Fruit fly (Drosophila melanogaster) whole organism, embryonic: ENCODE data around the gene CG34301.

Experiments used
- Asciz ChIP-seq: fragments of 200-800 bp; sonication (Bioruptor generic); optimal IDR thresholded peaks from 2 replicates; lab custom pipeline; 2017; ENCODE audit warnings: missing biosample characterization, mild to moderate bottlenecking, missing genetic modification characterization, missing genetic modification reagents
- BtbVII ChIP-seq: fragments of 200-800 bp; sonication (Bioruptor generic); optimal IDR thresholded peaks from 3 replicates; lab custom pipeline; 2017; ENCODE audit warnings: missing biosample characterization, mild to moderate bottlenecking, missing genetic modification characterization
- CG10147 ChIP-seq: fragments of 200-800 bp; sonication (Bioruptor generic); optimal IDR thresholded peaks from 2 replicates; lab custom pipeline; 2019; ENCODE audit warnings: missing biosample characterization, mild to moderate bottlenecking, missing genetic modification characterization, moderate library complexity
- CG10959 ChIP-seq: fragments of 200-800 bp; sonication (Bioruptor generic); IDR thresholded peaks from 2 replicates; pipeline ENCODE4 v1.3.6; 2022; ENCODE audit warnings: missing biosample characterization, missing genetic modification characterization
- CG11504 ChIP-seq: fragments of 200-800 bp; sonication (Bioruptor generic); optimal IDR thresholded peaks from 3 replicates; lab custom pipeline; 2019; ENCODE audit warnings: missing biosample characterization, mild to moderate bottlenecking, missing genetic modification characterization, moderate library complexity
- CG11695 ChIP-seq: fragments of 200-800 bp; sonication (Bioruptor generic); IDR thresholded peaks from 3 replicates; pipeline ENCODE4 v1.3.6; 2022; ENCODE audit warnings: missing biosample characterization, missing genetic modification characterization
- CG11723 ChIP-seq: fragments of 200-800 bp; sonication (Bioruptor generic); optimal IDR thresholded peaks from 2 replicates; lab custom pipeline; 2017; ENCODE audit warnings: missing biosample characterization, mild to moderate bottlenecking, missing genetic modification characterization
- CG12104 ChIP-seq: fragments of 200-800 bp; sonication (Bioruptor generic); optimal IDR thresholded peaks from 3 replicates; lab custom pipeline; 2016; ENCODE audit warnings: missing biosample characterization, missing genetic modification characterization
- CG12219 ChIP-seq: fragments of 200-800 bp; sonication (Bioruptor generic); optimal IDR thresholded peaks from 3 replicates; lab custom pipeline; 2018; ENCODE audit warnings: missing biosample characterization, mild to moderate bottlenecking, missing genetic modification characterization
- CG13123 ChIP-seq: fragments of 200-800 bp; sonication (Bioruptor generic); optimal IDR thresholded peaks from 2 replicates; lab custom pipeline; 2016; ENCODE audit warnings: missing biosample characterization, missing genetic modification characterization
- CG15696 ChIP-seq: fragments of 200-800 bp; sonication (Bioruptor generic); optimal IDR thresholded peaks from 2 replicates; lab custom pipeline; 2019; ENCODE audit warnings: missing biosample characterization, mild to moderate bottlenecking, missing genetic modification characterization, moderate library complexity
- CG1647 ChIP-seq: fragments of 200-800 bp; sonication (Bioruptor generic); optimal IDR thresholded peaks from 3 replicates; lab custom pipeline; 2016; ENCODE audit warnings: missing biosample characterization, missing genetic modification characterization
- CG17186 ChIP-seq: fragments of 200-800 bp; sonication (Bioruptor generic); optimal IDR thresholded peaks from 3 replicates; lab custom pipeline; 2017; ENCODE audit warnings: missing biosample characterization, missing genetic modification reagents, missing genetic modification characterization
- CG2712 ChIP-seq: fragments of 200-800 bp; optimal IDR thresholded peaks from 3 replicates; lab custom pipeline; 2019; ENCODE audit warnings: missing biosample characterization, mild to moderate bottlenecking, missing genetic modification characterization, moderate library complexity
- CG32772 ChIP-seq: fragments of 200-800 bp; sonication (Bioruptor generic); IDR thresholded peaks from 2 replicates; pipeline ENCODE4 v1.3.6; 2022; ENCODE audit warnings: missing biosample characterization, missing genetic modification characterization
- CG3281 ChIP-seq: fragments of 200-800 bp; sonication (Bioruptor generic); optimal IDR thresholded peaks from 3 replicates; lab custom pipeline; 2017; ENCODE audit warnings: missing biosample characterization, mild to moderate bottlenecking, missing genetic modification characterization
- CG3407 ChIP-seq: fragments of 200-800 bp; sonication (Bioruptor generic); optimal IDR thresholded peaks from 2 replicates; lab custom pipeline; 2018; ENCODE audit warnings: missing biosample characterization, mild to moderate bottlenecking, missing genetic modification characterization
- CG34224 ChIP-seq: fragments of 200-800 bp; sonication (Bioruptor generic); IDR thresholded peaks from 3 replicates; pipeline ENCODE4 v1.3.6; 2022; ENCODE audit warnings: missing biosample characterization, missing genetic modification characterization; ENCODE audit not compliant: partially characterized antibody
- CG43689 ChIP-seq: fragments of 200-800 bp; sonication (Bioruptor generic); IDR thresholded peaks from 2 replicates; pipeline ENCODE4 v1.3.6; 2022; ENCODE audit warnings: missing biosample characterization, missing genetic modification characterization
- CG4424 ChIP-seq: fragments of 200-800 bp; sonication (Bioruptor generic); optimal IDR thresholded peaks from 3 replicates; lab custom pipeline; 2016; ENCODE audit warnings: missing biosample characterization, missing genetic modification characterization
- CG5245 ChIP-seq: fragments of 200-800 bp; sonication (Bioruptor generic); optimal IDR thresholded peaks from 3 replicates; lab custom pipeline; 2016; ENCODE audit warnings: missing biosample characterization, missing genetic modification characterization
- CG7372 ChIP-seq: fragments of 200-800 bp; sonication (Bioruptor generic); IDR thresholded peaks from 2 replicates; pipeline ENCODE4 v1.3.6; 2022; ENCODE audit warnings: missing biosample characterization, missing genetic modification characterization
- CG8944 ChIP-seq: fragments of 200-800 bp; sonication (Bioruptor generic); optimal IDR thresholded peaks from 3 replicates; lab custom pipeline; 2016; ENCODE audit warnings: missing biosample characterization, missing genetic modification characterization
- Deaf1 ChIP-seq: fragments of 200-800 bp; optimal IDR thresholded peaks from 3 replicates; lab custom pipeline; 2019; ENCODE audit warnings: missing biosample characterization, mild to moderate bottlenecking, missing genetic modification characterization, moderate library complexity
- E2f1 ChIP-seq: fragments of 200-800 bp; sonication (Bioruptor generic); IDR thresholded peaks from 2 replicates; pipeline ENCODE4 v1.3.6; 2022; ENCODE audit warnings: missing biosample characterization, missing genetic modification characterization
- Ets65A ChIP-seq: fragments of 200-800 bp; sonication (Bioruptor generic); peaks from one replicate; lab custom pipeline; 2016; ENCODE audit warnings: missing biosample characterization, missing genetic modification characterization
- Ets97D ChIP-seq: fragments of 200-800 bp; sonication (Bioruptor generic); optimal IDR thresholded peaks from 3 replicates; lab custom pipeline; 2016; ENCODE audit warnings: missing biosample characterization, missing genetic modification characterization
- Fer2 ChIP-seq: fragments of 200-800 bp; sonication (Bioruptor generic); optimal IDR thresholded peaks from 2 replicates; lab custom pipeline; 2018; ENCODE audit warnings: missing biosample characterization, mild to moderate bottlenecking, missing genetic modification characterization, moderate library complexity
- Gug ChIP-seq: fragments of 200-800 bp; sonication (Bioruptor generic); IDR thresholded peaks from 4 replicates; pipeline ENCODE4 v1.3.6; 2022; ENCODE audit warnings: missing biosample characterization, missing genetic modification characterization
- Neu2 ChIP-seq: fragments of 200-800 bp; sonication (Bioruptor generic); optimal IDR thresholded peaks from 3 replicates; lab custom pipeline; 2016; ENCODE audit warnings: missing biosample characterization, missing genetic modification characterization, borderline replicate concordance
- Optix ChIP-seq: fragments of 200-800 bp; sonication (Bioruptor generic); IDR thresholded peaks from 3 replicates; pipeline ENCODE4 v1.3.6; 2022; ENCODE audit warnings: missing biosample characterization, missing genetic modification characterization
- Sox102F ChIP-seq: fragments of 200-800 bp; sonication (Bioruptor generic); optimal IDR thresholded peaks from 2 replicates; lab custom pipeline; 2018; ENCODE audit warnings: missing biosample characterization, mild to moderate bottlenecking, missing genetic modification characterization, moderate library complexity
- Spps ChIP-seq: fragments of 200-800 bp; sonication (Bioruptor generic); optimal IDR thresholded peaks from 2 replicates; lab custom pipeline; 2018; ENCODE audit warnings: missing biosample characterization, mild to moderate bottlenecking, missing genetic modification characterization
- Stat92E ChIP-seq, 3 experiments: fragments of >200 bp in 2 of 3; fragments of 200-800 bp in 1 of 3; sonication (Bioruptor generic) in 1 of 3; optimal IDR thresholded peaks; 2 replicates each; lab custom pipeline; 2017 to 2019; ENCODE audit warnings: missing biosample characterization in 3 of 3, missing genetic modification characterization in 3 of 3, mild to moderate bottlenecking in 1 of 3, moderate library complexity in 1 of 3
- ara ChIP-seq: fragments of 200-800 bp; sonication (Bioruptor generic); IDR thresholded peaks from 2 replicates; pipeline ENCODE4 v1.3.6; 2022; ENCODE audit warnings: missing biosample characterization, missing genetic modification characterization
- bowl ChIP-seq: fragments of 200-800 bp; sonication (Bioruptor generic); IDR thresholded peaks from 2 replicates; pipeline ENCODE4 v1.3.6; 2022; ENCODE audit warnings: missing biosample characterization, missing genetic modification characterization
- br ChIP-seq: fragments of >200 bp; optimal IDR thresholded peaks from 2 replicates; lab custom pipeline; 2017
- eve ChIP-seq, 2 experiments: fragments of >200 bp; optimal IDR thresholded peaks; 2 replicates each; lab custom pipeline; 2017; ENCODE audit warnings: missing biosample characterization in 2 of 2, missing genetic modification characterization in 2 of 2
- eyg ChIP-seq: fragments of 200-800 bp; sonication (Bioruptor generic); optimal IDR thresholded peaks from 3 replicates; lab custom pipeline; 2016; ENCODE audit warnings: missing biosample characterization, missing genetic modification characterization
- hth ChIP-seq: fragments of >200 bp; optimal IDR thresholded peaks from 2 replicates; lab custom pipeline; 2017; ENCODE audit warnings: inconsistent platforms
- jigr1 ChIP-seq: fragments of 200-800 bp; sonication (Bioruptor generic); IDR thresholded peaks from 3 replicates; pipeline ENCODE4 v1.3.6; 2022; ENCODE audit warnings: missing biosample characterization, missing genetic modification characterization
- klu ChIP-seq: fragments of 200-800 bp; sonication (Bioruptor generic); IDR thresholded peaks from 2 replicates; pipeline ENCODE4 v1.3.6; 2022; ENCODE audit warnings: missing biosample characterization, missing genetic modification characterization
- kni ChIP-seq: fragments of 200-800 bp; sonication (Bioruptor generic); optimal IDR thresholded peaks from 3 replicates; lab custom pipeline; 2017; ENCODE audit warnings: mild to moderate bottlenecking, missing biosample characterization, missing genetic modification reagents, missing genetic modification characterization
- lab ChIP-seq: fragments of 200-800 bp; sonication (Bioruptor generic); optimal IDR thresholded peaks from 3 replicates; lab custom pipeline; 2017; ENCODE audit warnings: missing biosample characterization, missing genetic modification characterization, mild to moderate bottlenecking, moderate library complexity, missing genetic modification reagents
- pho ChIP-seq: fragments of 200-800 bp; sonication (Bioruptor generic); optimal IDR thresholded peaks from 2 replicates; lab custom pipeline; 2016; ENCODE audit warnings: missing biosample characterization, missing genetic modification characterization
- tio ChIP-seq: fragments of 200-800 bp; sonication (Bioruptor generic); optimal IDR thresholded peaks from 2 replicates; lab custom pipeline; 2017; ENCODE audit warnings: missing biosample characterization, missing genetic modification characterization, inconsistent platforms
- trh ChIP-seq: fragments of 200-800 bp; sonication (Bioruptor generic); optimal IDR thresholded peaks from 2 replicates; lab custom pipeline; 2016; ENCODE audit warnings: missing biosample characterization, missing genetic modification characterization
- tx ChIP-seq: fragments of 200-800 bp; sonication (Bioruptor generic); optimal IDR thresholded peaks from 2 replicates; lab custom pipeline; 2016; ENCODE audit warnings: missing biosample characterization, missing genetic modification characterization
- vfl ChIP-seq: fragments of 200-800 bp; sonication (Bioruptor generic); optimal IDR thresholded peaks from 2 replicates; lab custom pipeline; 2016; ENCODE audit warnings: missing biosample characterization, missing genetic modification characterization

CG34301 gene

dm6 chr3R:8810397-8811184 lies 37.4 kb downstream of the CG34301 start (continued):
- peak; percentile 39 for TF ChIP-seq trh
- peak; percentile 3 for TF ChIP-seq Deaf1 (tag; lab: Kevin White, UChicago)
- no peak for TF ChIP-seq CG43689
- no peak for TF ChIP-seq hth (lab: Kevin White, UChicago)
- peak; percentile 90 for TF ChIP-seq CG12219 (GFP tag; lab: Kevin White, UChicago)
- TF ChIP-seq Ets65A (GFP tag; lab: Kevin White, UChicago) = peak; percentile 74
- no peak for TF ChIP-seq CG34224 (GFP tag; lab: Robert Waterston, UW)
- no peak for TF ChIP-seq Stat92E (GFP tag; optimal IDR thresholded peaks at IDR 0.05; lab: Kevin White, UChicago)
- peak; percentile 89 for TF ChIP-seq CG13123 (GFP tag; lab: Kevin White, UChicago)
- TF ChIP-seq CG10959 (GFP tag; lab: Robert Waterston, UW) = peak; percentile 79
- peak; percentile 89 for TF ChIP-seq CG12104
- peak; percentile 44 for TF ChIP-seq tx
- peak; percentile 49; the same call in 1 of the 2 replicates for TF ChIP-seq E2f1
- TF ChIP-seq ara (GFP tag; lab: Robert Waterston, UW) = peak; percentile 87
- peak; percentile 33 for TF ChIP-seq Spps (tag; lab: Kevin White, UChicago)
- peak; percentile 73 for TF ChIP-seq CG1647 (GFP tag; lab: Kevin White, UChicago)
- peak; percentile 90 for TF ChIP-seq BtbVII
- TF ChIP-seq pho (GFP tag; lab: Kevin White, UChicago) = peak; percentile 73
- TF ChIP-seq Gug = peak; percentile 18; the same call in 1 of the 4 replicates
- peak; percentile 61 for TF ChIP-seq eyg
- peak; percentile 70 for TF ChIP-seq CG3281 (GFP tag; lab: Kevin White, UChicago)
- peak; percentile 99 for TF ChIP-seq kni (GFP tag; lab: Kevin White, UChicago)
- peak; percentile 32 for TF ChIP-seq CG2712
- TF ChIP-seq jigr1 (GFP tag; lab: Robert Waterston, UW) = 0 out of 3 replicates have a peak, but pooled peaks have one; percentile 18
- peak; percentile 76 for TF ChIP-seq Fer2 (tag; lab: Kevin White, UChicago)
- peak; percentile 26; the same call in 1 of the 3 replicates for TF ChIP-seq CG11695
- TF ChIP-seq Ets97D = peak; percentile 22
- TF ChIP-seq Optix (GFP tag; lab: Robert Waterston, UW) = peak; percentile 8; the same call in 1 of the 3 replicates
- TF ChIP-seq CG4424 (GFP tag; lab: Kevin White, UChicago) = peak; percentile 44
- peak; percentile 64 for TF ChIP-seq tio (GFP tag; lab: Kevin White, UChicago)
- TF ChIP-seq CG17186 (GFP tag; lab: Kevin White, UChicago) = peak; percentile 67
- TF ChIP-seq eve (GFP tag; optimal IDR thresholded peaks at IDR 0.05; lab: Kevin White, UChicago) = no peak
- peak; percentile 93 for TF ChIP-seq CG3407 (GFP tag; lab: Kevin White, UChicago)
- TF ChIP-seq bowl (GFP tag; lab: Robert Waterston, UW) = peak; percentile 67
- peak; percentile 55 for TF ChIP-seq CG8944 (GFP tag; lab: Kevin White, UChicago)
- peak; percentile 60 for TF ChIP-seq CG32772 (GFP tag; lab: Robert Waterston, UW)
- peak; percentile 31; the same call in 1 of the 2 replicates for TF ChIP-seq klu (GFP tag; lab: Robert Waterston, UW)
- TF ChIP-seq CG7372 (GFP tag; lab: Robert Waterston, UW) = peak; percentile 52
- peak; percentile 0 for TF ChIP-seq CG10147 (GFP tag; lab: Kevin White, UChicago)
- peak; percentile 95 for TF ChIP-seq lab (GFP tag; lab: Kevin White, UChicago)
- TF ChIP-seq CG11723 (GFP tag; lab: Kevin White, UChicago) = peak; percentile 88
- TF ChIP-seq CG5245 = peak; percentile 17
- peak; percentile 73 for TF ChIP-seq vfl (GFP tag; lab: Kevin White, UChicago)
- no peak for TF ChIP-seq br (lab: Kevin White, UChicago)
- TF ChIP-seq CG11504 (tag; lab: Kevin White, UChicago) = no peak
- TF ChIP-seq Sox102F = peak; percentile 66
- peak; percentile 89 for TF ChIP-seq CG15696
- TF ChIP-seq Asciz (GFP tag; lab: Kevin White, UChicago) = peak; percentile 94
- TF ChIP-seq Neu2 = no peak
